Fruit fly (Drosophila melanogaster): ENCODE measurements around the gene CG9813.

CG9813 gene

dm6 chr3R:13364175-13365174 lies 15.1 kb downstream of the CG9813 start, which contains the start of gene Dic1:
Gene Dic1 (plus strand): TSS chr3R:13364938.
- TF ChIP-seq CG10348 (GFP tag; IDR thresholded peaks at IDR 0.05) = peak; percentile 56; the same call in 1 of the 2 replicates
- TF ChIP-seq CG8301 (tag; optimal IDR thresholded peaks at IDR 0.05) = peak; percentile 98
- peak; percentile 94 for TF ChIP-seq CG9948 (tag; optimal IDR thresholded peaks at IDR 0.05)
- peak; percentile 93 for TF ChIP-seq Pif1B (GFP tag; optimal IDR thresholded peaks at IDR 0.05)
- TF ChIP-seq fd96Ca (GFP tag; IDR thresholded peaks at IDR 0.05) = peak; percentile 83
- peak; percentile 98 for TF ChIP-seq CG14655 (GFP tag; optimal IDR thresholded peaks at IDR 0.05)
- TF ChIP-seq D1 (tag; optimal IDR thresholded peaks at IDR 0.05) = peak; percentile 98
- peak; percentile 85 for TF ChIP-seq rn (GFP tag; IDR thresholded peaks at IDR 0.05)
- TF ChIP-seq CG17806 (tag; optimal IDR thresholded peaks at IDR 0.05) = peak; percentile 96
- TF ChIP-seq EcR (GFP tag; optimal IDR thresholded peaks at IDR 0.05) = peak; percentile 39
- TF ChIP-seq gl (tag; optimal IDR thresholded peaks at IDR 0.05) = peak; percentile 51
- TF ChIP-seq CG4496 (GFP tag; IDR thresholded peaks at IDR 0.05) = peak; percentile 91
- TF ChIP-seq CG12605 (GFP tag; IDR thresholded peaks at IDR 0.05) = peak; percentile 85
- peak; percentile 97 for TF ChIP-seq Snoo (tag; optimal IDR thresholded peaks at IDR 0.05)
- peak; percentile 94 for TF ChIP-seq CG32121 (GFP tag; IDR thresholded peaks at IDR 0.05)
- peak; percentile 94 for TF ChIP-seq CG13204 (GFP tag; optimal IDR thresholded peaks at IDR 0.05)
- peak; percentile 98 for TF ChIP-seq CG8159 (tag; optimal IDR thresholded peaks at IDR 0.05)
- peak; percentile 89 for TF ChIP-seq CG34367 (tag; optimal IDR thresholded peaks at IDR 0.05)
- peak; percentile 90 for TF ChIP-seq Ets98B (GFP tag; IDR thresholded peaks at IDR 0.05)
- TF ChIP-seq CG15710 (tag; optimal IDR thresholded peaks at IDR 0.05) = peak; percentile 95
- TF ChIP-seq Pif1A (GFP tag; optimal IDR thresholded peaks at IDR 0.05) = peak; percentile 94

dm6 chr3R:13363347-13363994 lies 16.1 kb downstream of the CG9813 start:
- TF ChIP-seq CG10348 (GFP tag; IDR thresholded peaks at IDR 0.05) (no peak), CG14655 (GFP tag; optimal IDR thresholded peaks at IDR 0.05) (no peak), CG13204 (GFP tag; optimal IDR thresholded peaks at IDR 0.05) (no peak), CG12605 (GFP tag; IDR thresholded peaks at IDR 0.05) (no peak), fd96Ca (GFP tag; IDR thresholded peaks at IDR 0.05) (no peak), rn (GFP tag; IDR thresholded peaks at IDR 0.05) (no peak), D1 (tag; optimal IDR thresholded peaks at IDR 0.05) (no peak), gl (tag; optimal IDR thresholded peaks at IDR 0.05) (no peak), CG8159 (tag; optimal IDR thresholded peaks at IDR 0.05) (no peak), CG17806 (tag; optimal IDR thresholded peaks at IDR 0.05) (no peak)

DNA sequence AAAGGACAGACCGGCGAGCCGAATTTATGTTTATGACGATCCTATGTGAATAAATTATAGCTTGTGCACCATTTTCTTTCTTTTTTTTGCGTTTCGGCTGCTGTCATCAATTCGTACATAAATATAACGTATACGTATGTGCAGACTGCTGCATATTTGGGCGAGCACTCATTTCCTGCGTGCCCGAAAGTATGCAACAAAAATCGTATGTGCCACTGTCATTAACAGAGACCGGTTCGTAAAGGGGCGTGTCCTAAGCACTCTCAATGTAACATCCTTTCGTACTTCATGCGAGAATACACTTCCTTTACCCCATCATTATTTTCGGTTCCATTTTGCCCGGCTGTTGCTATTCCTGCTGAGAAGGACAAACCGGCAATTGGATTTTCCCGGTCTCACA lies 19.5 kb downstream of the CG9813 start:
- peak; percentile 30 for TF ChIP-seq Pif1A (GFP tag; optimal IDR thresholded peaks at IDR 0.05)
- no peak for TF ChIP-seq CG17806 (tag; optimal IDR thresholded peaks at IDR 0.05)
- TF ChIP-seq CG9948 (tag; optimal IDR thresholded peaks at IDR 0.05) = no peak
- no peak for TF ChIP-seq CG8301 (tag; optimal IDR thresholded peaks at IDR 0.05)
- no peak for TF ChIP-seq rn (GFP tag; IDR thresholded peaks at IDR 0.05)
- peak; percentile 18 for TF ChIP-seq D1 (tag; optimal IDR thresholded peaks at IDR 0.05)
- TF ChIP-seq Pif1B (GFP tag; optimal IDR thresholded peaks at IDR 0.05) = no peak
- peak; percentile 78 for TF ChIP-seq CG4496 (GFP tag; IDR thresholded peaks at IDR 0.05)
- TF ChIP-seq CG12605 (GFP tag; IDR thresholded peaks at IDR 0.05) = no peak
- TF ChIP-seq Ets98B (GFP tag; IDR thresholded peaks at IDR 0.05) = no peak

DNA sequence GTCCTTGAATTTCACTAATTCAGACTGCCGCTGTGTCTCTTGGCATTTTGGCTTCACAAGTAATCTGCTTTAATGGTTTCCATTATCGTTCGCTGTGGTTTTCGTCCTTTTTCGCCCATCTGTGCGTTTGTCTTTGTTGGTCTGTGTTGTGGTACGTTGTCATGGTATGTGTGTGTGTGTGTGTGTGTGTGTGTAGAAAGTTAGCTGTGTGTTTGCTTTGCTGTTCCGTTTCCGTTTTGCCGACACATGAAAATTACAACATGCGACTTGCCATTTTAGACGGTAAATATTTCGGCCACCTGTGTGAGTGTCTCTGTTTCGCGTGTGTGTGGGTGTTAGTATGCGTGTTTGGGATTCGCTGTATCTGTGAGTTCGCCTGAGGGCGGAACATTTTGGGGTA lies 22.6 kb downstream of the CG9813 start:
- TF ChIP-seq CG32121 (GFP tag; IDR thresholded peaks at IDR 0.05) (no peak), Ets98B (GFP tag; IDR thresholded peaks at IDR 0.05) (no peak), rn (GFP tag; IDR thresholded peaks at IDR 0.05) (no peak), CG12605 (GFP tag; IDR thresholded peaks at IDR 0.05) (no peak), CG8301 (tag; optimal IDR thresholded peaks at IDR 0.05) (no peak), D1 (tag; optimal IDR thresholded peaks at IDR 0.05) (no peak), CG15710 (tag; optimal IDR thresholded peaks at IDR 0.05) (no peak), EcR (GFP tag; optimal IDR thresholded peaks at IDR 0.05) (no peak), CG8159 (tag; optimal IDR thresholded peaks at IDR 0.05) (no peak), CG14655 (GFP tag; optimal IDR thresholded peaks at IDR 0.05) (no peak), Pif1A (GFP tag; optimal IDR thresholded peaks at IDR 0.05) (no peak), CG17806 (tag; optimal IDR thresholded peaks at IDR 0.05) (no peak), CG10348 (GFP tag; IDR thresholded peaks at IDR 0.05) (no peak), fd96Ca (GFP tag; IDR thresholded peaks at IDR 0.05) (no peak), Snoo (tag; optimal IDR thresholded peaks at IDR 0.05) (no peak), CG34367 (tag; optimal IDR thresholded peaks at IDR 0.05) (no peak), CG13204 (GFP tag; optimal IDR thresholded peaks at IDR 0.05) (no peak)

DNA sequence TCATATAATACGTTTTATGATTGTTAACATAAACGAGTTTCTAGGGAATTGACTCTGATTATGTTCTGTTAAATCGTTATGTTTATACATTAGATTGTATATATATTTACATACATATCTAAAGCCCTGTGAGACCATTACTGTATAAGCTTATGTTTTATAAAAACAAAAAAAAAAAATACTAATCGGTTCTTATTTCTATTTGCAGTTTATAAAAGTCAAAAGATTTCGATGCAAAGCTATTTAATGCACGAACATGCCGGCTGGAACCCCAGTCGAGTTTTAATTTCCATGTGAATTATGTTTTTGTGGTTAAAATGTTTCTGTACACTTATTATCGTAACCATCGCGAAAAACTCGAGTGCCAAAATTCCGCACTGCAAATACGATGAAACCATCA lies 26.2 kb downstream of the CG9813 start, which contains the start of gene mthl12:
Gene mthl12 (plus strand): TSS at position 301 of the 400 bp plus-strand sequence.
- TF ChIP-seq CG10348 (GFP tag; IDR thresholded peaks at IDR 0.05) = no peak
- no peak for TF ChIP-seq EcR (GFP tag; optimal IDR thresholded peaks at IDR 0.05)
- TF ChIP-seq CG8159 (tag; optimal IDR thresholded peaks at IDR 0.05) = no peak
- no peak for TF ChIP-seq Pif1A (GFP tag; optimal IDR thresholded peaks at IDR 0.05)
- TF ChIP-seq CG4496 (GFP tag; IDR thresholded peaks at IDR 0.05) = no peak
- TF ChIP-seq Pif1B (GFP tag; optimal IDR thresholded peaks at IDR 0.05) = no peak
- TF ChIP-seq rn (GFP tag; IDR thresholded peaks at IDR 0.05) = no peak
- TF ChIP-seq CG8301 (tag; optimal IDR thresholded peaks at IDR 0.05) = no peak

Data from whole organism, pupa.